Worm (Caenorhabditis elegans) whole organism, late embryonic: ENCODE results near the gene epc-1.

Experiments used
- C08G9.2 ChIP-seq: sonication (generic microtip); optimal IDR thresholded peaks from 2 replicates; lab custom pipeline; 2016; ENCODE audit warnings: mild to moderate bottlenecking, missing genetic modification characterization, moderate library complexity, missing compliant biosample characterization
- K02D7.2 ChIP-seq: sonication (generic microtip); optimal IDR thresholded peaks from 2 replicates; lab custom pipeline; 2017; ENCODE audit warnings: mild to moderate bottlenecking, missing genetic modification characterization, missing compliant biosample characterization
- T23F11.4 ChIP-seq: fragments of 200-800 bp; sonication (Bioruptor generic); optimal IDR thresholded peaks from 2 replicates; lab custom pipeline; 2018; ENCODE audit warnings: mild to moderate bottlenecking, missing genetic modification characterization, missing compliant biosample characterization
- Y22D7AL.16 ChIP-seq: sonication (generic microtip); optimal IDR thresholded peaks from 2 replicates; lab custom pipeline; 2016; ENCODE audit warnings: missing genetic modification characterization, missing compliant biosample characterization
- ceh-14 ChIP-seq: sonication (generic microtip); optimal IDR thresholded peaks from 2 replicates; lab custom pipeline; 2016; ENCODE audit warnings: missing genotype, missing genetic modification characterization, missing compliant biosample characterization
- ceh-18 ChIP-seq: sonication (generic microtip); optimal IDR thresholded peaks from 2 replicates; lab custom pipeline; 2016; ENCODE audit warnings: missing genetic modification characterization, missing compliant biosample characterization
- ceh-22 ChIP-seq: sonication (generic microtip); optimal IDR thresholded peaks from 2 replicates; lab custom pipeline; 2017; ENCODE audit warnings: missing biosample characterization, missing genetic modification characterization
- ceh-30 ChIP-seq: fragments of 150-350 bp; optimal IDR thresholded peaks from 2 replicates; lab custom pipeline; 2014; ENCODE audit warnings: missing biosample characterization, missing genetic modification characterization
- ceh-31 ChIP-seq: sonication (generic microtip); optimal IDR thresholded peaks from 2 replicates; lab custom pipeline; 2016; ENCODE audit warnings: missing genetic modification characterization, missing compliant biosample characterization
- ceh-34 ChIP-seq: sonication (generic microtip); optimal IDR thresholded peaks from 2 replicates; lab custom pipeline; 2016; ENCODE audit warnings: mild to moderate bottlenecking, missing genetic modification characterization, missing compliant biosample characterization
- ceh-45 ChIP-seq: fragments of 200-800 bp; sonication (Bioruptor generic); IDR thresholded peaks from 2 replicates; pipeline ENCODE4 v1.3.6; 2022; ENCODE audit warnings: missing genetic modification reagents, missing genetic modification characterization, missing compliant biosample characterization
- dmd-4 ChIP-seq: sonication (generic microtip); optimal IDR thresholded peaks from 2 replicates; lab custom pipeline; 2016; ENCODE audit warnings: borderline replicate concordance, missing genetic modification characterization, missing compliant biosample characterization
- dve-1 ChIP-seq: sonication (generic microtip); optimal IDR thresholded peaks from 2 replicates; lab custom pipeline; 2017; ENCODE audit warnings: antibody characterized with exemption, mild to moderate bottlenecking, missing genetic modification characterization, missing compliant biosample characterization
- ets-4 ChIP-seq: sonication (generic microtip); optimal IDR thresholded peaks from 2 replicates; lab custom pipeline; 2016; ENCODE audit warnings: missing genetic modification characterization, missing compliant biosample characterization
- eyg-1 ChIP-seq: sonication (generic microtip); optimal IDR thresholded peaks from 2 replicates; lab custom pipeline; 2016; ENCODE audit warnings: missing genotype, missing genetic modification characterization, missing compliant biosample characterization
- gmeb-2 ChIP-seq: sonication (generic microtip); optimal IDR thresholded peaks from 2 replicates; lab custom pipeline; 2016; ENCODE audit warnings: missing genetic modification characterization, inconsistent platforms, missing compliant biosample characterization
- hlh-13 ChIP-seq: fragments of 200-800 bp; sonication (Bioruptor generic); optimal IDR thresholded peaks from 2 replicates; lab custom pipeline; 2018; ENCODE audit warnings: mild to moderate bottlenecking, missing genetic modification characterization, missing compliant biosample characterization
- hlh-6 ChIP-seq: sonication (generic microtip); optimal IDR thresholded peaks from 2 replicates; lab custom pipeline; 2016; ENCODE audit warnings: missing genotype, missing genetic modification characterization, missing compliant biosample characterization
- hlh-8 ChIP-seq: sonication (generic microtip); optimal IDR thresholded peaks from 2 replicates; lab custom pipeline; 2016; ENCODE audit warnings: missing genotype, missing genetic modification characterization, missing compliant biosample characterization
- madf-2 ChIP-seq: sonication (generic microtip); optimal IDR thresholded peaks from 2 replicates; lab custom pipeline; 2017; ENCODE audit warnings: missing genetic modification characterization, missing compliant biosample characterization
- nfya-1 ChIP-seq: sonication (generic microtip); optimal IDR thresholded peaks from 2 replicates; lab custom pipeline; 2017; ENCODE audit warnings: missing genetic modification characterization, mild to moderate bottlenecking, missing compliant biosample characterization, antibody characterized with exemption, moderate library complexity
- nhr-11 ChIP-seq: fragments of 150-350 bp; optimal IDR thresholded peaks from 2 replicates; lab custom pipeline; 2014; ENCODE audit warnings: missing biosample characterization, missing genetic modification characterization
- nhr-232 ChIP-seq: sonication (generic microtip); optimal IDR thresholded peaks from 2 replicates; lab custom pipeline; 2016; ENCODE audit warnings: missing genetic modification characterization, missing compliant biosample characterization
- pax-1 ChIP-seq: fragments of 150-350 bp; optimal IDR thresholded peaks from 2 replicates; lab custom pipeline; 2014; ENCODE audit warnings: missing biosample characterization, missing genetic modification characterization
- pha-2 ChIP-seq: sonication (generic microtip); optimal IDR thresholded peaks from 2 replicates; lab custom pipeline; 2017; ENCODE audit warnings: mild to moderate bottlenecking, missing genetic modification characterization, missing compliant biosample characterization
- pqm-1 ChIP-seq: sonication (generic microtip); optimal IDR thresholded peaks from 2 replicates; lab custom pipeline; 2016; ENCODE audit warnings: missing genetic modification characterization, missing compliant biosample characterization
- rnt-1 ChIP-seq: sonication (generic microtip); optimal IDR thresholded peaks from 2 replicates; lab custom pipeline; 2016; ENCODE audit warnings: missing genetic modification characterization, missing compliant biosample characterization
- sox-2 ChIP-seq: fragments of 200-800 bp; sonication (Bioruptor generic); IDR thresholded peaks from 2 replicates; pipeline ENCODE4 v1.3.6; 2022; ENCODE audit warnings: missing genetic modification reagents, missing genetic modification characterization, missing compliant biosample characterization
- syd-9 ChIP-seq: sonication (generic microtip); optimal IDR thresholded peaks from 2 replicates; lab custom pipeline; 2016; ENCODE audit warnings: mild to moderate bottlenecking, missing genetic modification characterization, moderate library complexity, missing compliant biosample characterization
- tbx-2 ChIP-seq: sonication (generic microtip); optimal IDR thresholded peaks from 2 replicates; lab custom pipeline; 2016; ENCODE audit warnings: missing genetic modification characterization, missing compliant biosample characterization
- tbx-7 ChIP-seq: sonication (generic microtip); optimal IDR thresholded peaks from 2 replicates; lab custom pipeline; 2016; ENCODE audit warnings: missing genotype, missing genetic modification characterization, missing compliant biosample characterization
- ttx-3 ChIP-seq: sonication (generic microtip); optimal IDR thresholded peaks from 2 replicates; lab custom pipeline; 2016; ENCODE audit warnings: missing genetic modification reagents, missing genetic modification characterization, missing compliant biosample characterization
- unc-3 ChIP-seq, 2 experiments: fragments of 200-800 bp in 1 of 2; sonication (Bioruptor generic) in 1 of 2; sonication (generic microtip) in 1 of 2; conservative IDR thresholded peaks in 1 of 2; optimal IDR thresholded peaks in 1 of 2; 2 replicates each; pipeline versions ENCODE4 v1.3.6 to Lab custom; 2016 to 2022; ENCODE audit warnings: missing compliant biosample characterization in 2 of 2, missing genetic modification characterization in 2 of 2, missing genetic modification reagents in 1 of 2
- ztf-16 ChIP-seq: sonication (generic microtip); optimal IDR thresholded peaks from 2 replicates; lab custom pipeline; 2017; ENCODE audit warnings: missing genetic modification characterization, missing compliant biosample characterization

epc-1 gene

ce11 chrIII:12611414-12611813, 3.0 kb upstream of the epc-1 start:
- no peak for TF ChIP-seq tbx-2 (tag; lab: Kevin White, UChicago)
- TF ChIP-seq hlh-8 (tag; lab: Kevin White, UChicago), result no peak
- no peak for TF ChIP-seq pqm-1 (tag; lab: Kevin White, UChicago)
- TF ChIP-seq ceh-18, result no peak
- no peak for TF ChIP-seq ztf-16
- no peak for TF ChIP-seq Y22D7AL.16 (tag; lab: Kevin White, UChicago)
- no peak for TF ChIP-seq ceh-14
- TF ChIP-seq gmeb-2 (tag; lab: Kevin White, UChicago), result no peak
- TF ChIP-seq sox-2 (GFP tag; lab: Robert Waterston, UW), result no peak
- TF ChIP-seq ceh-30 (tag; lab: Kevin White, UChicago), result no peak
- TF ChIP-seq ttx-3 (tag; lab: Kevin White, UChicago), result no peak

ce11 chrIII:12609410-12609809, 1.0 kb upstream of the epc-1 start:
- TF ChIP-seq ceh-34 (tag; lab: Kevin White, UChicago) (no peak), ceh-45 (GFP tag; lab: Robert Waterston, UW) (no peak)

DNA sequence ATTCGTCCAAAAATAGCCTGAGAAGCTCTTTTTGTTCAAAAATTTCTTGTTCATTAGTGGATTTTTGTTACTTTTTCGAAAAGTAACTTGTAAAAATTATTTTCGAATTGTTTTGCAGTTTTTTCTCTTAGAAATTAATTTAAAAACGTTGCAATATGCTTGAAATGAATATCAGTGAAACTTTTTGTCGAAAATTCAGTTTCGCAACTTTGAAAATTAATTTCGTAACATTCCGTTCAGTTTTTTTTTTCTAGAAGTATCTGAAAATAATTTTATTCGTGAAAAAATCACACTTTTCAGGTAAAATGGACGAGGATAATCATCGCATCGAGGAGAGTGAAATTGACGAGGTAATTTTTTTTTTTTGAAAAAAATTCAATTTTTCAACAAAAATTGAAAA, 603 bp upstream of the epc-1 start, which contains the start of gene Y111B2A.12:
Gene Y111B2A.12, plus strand, starts transcription at position 301 of the 400 bp plus-strand sequence.
- TF ChIP-seq nhr-11 (tag; lab: Kevin White, UChicago), result no peak
- TF ChIP-seq, all 69 proteins: peak for 0

- TF ChIP-seq nfya-1 (tag; lab: Kevin White, UChicago) (no peak), pax-1 (tag; lab: Kevin White, UChicago) (no peak), eyg-1 (no peak), hlh-13 (GFP tag; lab: Kevin White, UChicago) (no peak), pha-2 (no peak), nhr-232 (tag; lab: Kevin White, UChicago) (no peak)
Measured at ce11 chrIII:12607302-12607701, 1.1 kb downstream of the epc-1 start.

DNA sequence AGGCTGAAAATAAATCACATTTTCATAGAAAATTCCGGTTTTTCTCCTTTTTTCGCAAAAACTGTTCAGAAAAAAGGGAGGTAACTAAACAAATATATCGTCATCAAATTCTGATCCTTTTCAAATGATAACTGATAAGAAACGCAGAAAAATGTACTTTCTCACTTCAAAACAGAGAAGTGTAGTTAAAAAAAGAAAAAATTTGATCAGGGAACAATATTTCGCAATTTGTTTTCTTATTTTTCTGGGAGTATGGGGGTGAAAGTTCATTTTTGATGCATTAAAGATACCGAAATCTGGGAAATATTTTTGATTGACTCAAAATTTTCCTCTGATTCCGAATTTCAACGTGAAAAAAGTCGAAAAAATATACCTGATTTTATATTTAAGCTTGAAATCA, 2.2 kb downstream of the epc-1 start:
- TF ChIP-seq gmeb-2 (tag; lab: Kevin White, UChicago), result no peak
- no peak for TF ChIP-seq K02D7.2 (tag; lab: Kevin White, UChicago)
- TF ChIP-seq dmd-4 (tag; lab: Kevin White, UChicago), result no peak
- no peak for TF ChIP-seq hlh-6 (tag; lab: Kevin White, UChicago)
- no peak for TF ChIP-seq T23F11.4
- TF ChIP-seq unc-3 (GFP tag; conservative IDR thresholded peaks at IDR 0.05; lab: Robert Waterston, UW), result no peak
- TF ChIP-seq unc-3 (tag; optimal IDR thresholded peaks at IDR 0.05; lab: Kevin White, UChicago), result no peak
- TF ChIP-seq pha-2, result no peak
- TF ChIP-seq tbx-2 (tag; lab: Kevin White, UChicago), result no peak
- no peak for TF ChIP-seq ceh-22 (tag; lab: Kevin White, UChicago)
- no peak for TF ChIP-seq C08G9.2
- no peak for TF ChIP-seq ceh-31
- no peak for TF ChIP-seq dve-1 (tag; lab: Kevin White, UChicago)
- no peak for TF ChIP-seq ets-4 (tag; lab: Kevin White, UChicago)
- no peak for TF ChIP-seq ceh-45 (GFP tag; lab: Robert Waterston, UW)
- no peak for TF ChIP-seq syd-9 (tag; lab: Kevin White, UChicago)
- no peak for TF ChIP-seq rnt-1 (tag; lab: Kevin White, UChicago)
- no peak for TF ChIP-seq hlh-13 (GFP tag; lab: Kevin White, UChicago)
- TF ChIP-seq tbx-7, result no peak
- TF ChIP-seq madf-2 (tag; lab: Kevin White, UChicago), result no peak
